Worm (Caenorhabditis elegans): ENCODE data around the gene chc-1.

The chc-1 gene

ce11 chrIII:10197416-10197815, 6.2 kb upstream of the chc-1 start, which contains the start of gene dod-6:
dod-6 (plus strand) TSS chrIII:10197716.
- no peak for TF ChIP-seq unc-39 (tag; optimal IDR thresholded peaks at IDR 0.05)
- no peak for TF ChIP-seq pqm-1 (tag; optimal IDR thresholded peaks at IDR 0.05)
- no peak for TF ChIP-seq mdl-1 (tag; optimal IDR thresholded peaks at IDR 0.05)
- TF ChIP-seq fkh-2 (tag; optimal IDR thresholded peaks at IDR 0.05), result no peak
- no peak for TF ChIP-seq nhr-67 (tag; optimal IDR thresholded peaks at IDR 0.05)
- no peak for TF ChIP-seq ama-1 (optimal IDR thresholded peaks at IDR 0.05)
- no peak for TF ChIP-seq zag-1 (tag; optimal IDR thresholded peaks at IDR 0.05)
- TF ChIP-seq mml-1 (tag; optimal IDR thresholded peaks at IDR 0.05), result no peak
- TF ChIP-seq nhr-77 (tag; optimal IDR thresholded peaks at IDR 0.05), result no peak
- no peak for TF ChIP-seq sea-2 (GFP tag; optimal IDR thresholded peaks at IDR 0.05)
- TF ChIP-seq nhr-23 (tag; optimal IDR thresholded peaks at IDR 0.05), result no peak
- no peak for TF ChIP-seq ceh-16 (tag; optimal IDR thresholded peaks at IDR 0.05)
- TF ChIP-seq elt-2 (tag; optimal IDR thresholded peaks at IDR 0.05), result no peak
- TF ChIP-seq ztf-11 (tag; optimal IDR thresholded peaks at IDR 0.05), result no peak

ce11 chrIII:10199052-10199451, 4.6 kb upstream of the chc-1 start, which contains the start of gene T20G5.8:
T20G5.8 (plus strand) TSS chrIII:10199352.
- TF ChIP-seq lin-15B (tag; optimal IDR thresholded peaks at IDR 0.05), result no peak
- no peak for TF ChIP-seq nhr-28 (tag; optimal IDR thresholded peaks at IDR 0.05)
- no peak for TF ChIP-seq ceh-28 (tag; optimal IDR thresholded peaks at IDR 0.05)
- no peak for TF ChIP-seq nhr-12 (tag; optimal IDR thresholded peaks at IDR 0.05)
- no peak for TF ChIP-seq mml-1 (tag; optimal IDR thresholded peaks at IDR 0.05)
- no peak for TF ChIP-seq daf-12 (tag; optimal IDR thresholded peaks at IDR 0.05)

- TF ChIP-seq fos-1 (tag; optimal IDR thresholded peaks at IDR 0.05) (no peak), ztf-11 (tag; optimal IDR thresholded peaks at IDR 0.05) (no peak), lin-15B (tag; optimal IDR thresholded peaks at IDR 0.05) (no peak), elt-2 (tag; optimal IDR thresholded peaks at IDR 0.05) (no peak), nfya-1 (tag; optimal IDR thresholded peaks at IDR 0.05; ENCODE audit: insufficient read depth) (no peak), sea-2 (GFP tag; optimal IDR thresholded peaks at IDR 0.05) (no peak), tbx-2 (tag; optimal IDR thresholded peaks at IDR 0.05) (no peak), nhr-67 (tag; optimal IDR thresholded peaks at IDR 0.05) (no peak), pha-4 (tag; optimal IDR thresholded peaks at IDR 0.05) (no peak), nhr-25 (tag; optimal IDR thresholded peaks at IDR 0.05) (no peak), skn-1 (tag; optimal IDR thresholded peaks at IDR 0.05) (no peak), ztf-4 (tag; optimal IDR thresholded peaks at IDR 0.05) (no peak)
Measured at ce11 chrIII:10201235-10201634, 2.4 kb upstream of the chc-1 start, which contains the start of the genes T20G5.13 and T20G5.12. T20G5.13 (minus strand) TSS chrIII:10201335. T20G5.12 (plus strand) TSS chrIII:10201604.

ce11 chrIII:10202391-10202790, 1.2 kb upstream of the chc-1 start:
- TF ChIP-seq nhr-25 (tag; optimal IDR thresholded peaks at IDR 0.05) (peak; percentile 41), fos-1 (tag; optimal IDR thresholded peaks at IDR 0.05) (no peak), unc-62 (GFP tag; optimal IDR thresholded peaks at IDR 0.05) (no peak), mdl-1 (tag; optimal IDR thresholded peaks at IDR 0.05) (no peak), zag-1 (tag; optimal IDR thresholded peaks at IDR 0.05) (no peak), lin-39 (tag; optimal IDR thresholded peaks at IDR 0.05) (no peak)

ce11 chrIII:10206352-10206751, 2.7 kb downstream of the chc-1 start:
- TF ChIP-seq elt-3 (tag; optimal IDR thresholded peaks at IDR 0.05) (no peak), zag-1 (tag; optimal IDR thresholded peaks at IDR 0.05) (no peak), lin-39 (tag; optimal IDR thresholded peaks at IDR 0.05) (no peak), jun-1 (tag; optimal IDR thresholded peaks at IDR 0.05) (no peak), ztf-11 (tag; optimal IDR thresholded peaks at IDR 0.05) (no peak), nhr-12 (tag; optimal IDR thresholded peaks at IDR 0.05) (no peak), ceh-9 (tag; optimal IDR thresholded peaks at IDR 0.05) (no peak), nhr-28 (tag; optimal IDR thresholded peaks at IDR 0.05) (no peak)

ce11 chrIII:10209703-10210102, 6.1 kb downstream of the chc-1 start, which contains the start of gene T20G5.9:
T20G5.9 (plus strand) TSS chrIII:10209840.
- TF ChIP-seq mml-1 (tag; optimal IDR thresholded peaks at IDR 0.05) (no peak), ama-1 (optimal IDR thresholded peaks at IDR 0.05) (peak; percentile 33), nhr-67 (tag; optimal IDR thresholded peaks at IDR 0.05) (no peak), egl-27 (tag; optimal IDR thresholded peaks at IDR 0.05) (no peak), fkh-2 (tag; optimal IDR thresholded peaks at IDR 0.05) (no peak), lsy-12 (tag; optimal IDR thresholded peaks at IDR 0.05) (no peak), hmg-11 (tag; optimal IDR thresholded peaks at IDR 0.05) (peak; percentile 8), aly-2 (tag; optimal IDR thresholded peaks at IDR 0.05) (peak; percentile 69)

Data from whole organism, L3 larva.